Worm (Caenorhabditis elegans): Measurements from ENCODE around the gene nhr-227.
"Not testable (repeated sequence)": the region's sequence is repeated elsewhere in the genome, so short reads cannot be mapped to it uniquely, and the experiment has no call there.

DNA sequence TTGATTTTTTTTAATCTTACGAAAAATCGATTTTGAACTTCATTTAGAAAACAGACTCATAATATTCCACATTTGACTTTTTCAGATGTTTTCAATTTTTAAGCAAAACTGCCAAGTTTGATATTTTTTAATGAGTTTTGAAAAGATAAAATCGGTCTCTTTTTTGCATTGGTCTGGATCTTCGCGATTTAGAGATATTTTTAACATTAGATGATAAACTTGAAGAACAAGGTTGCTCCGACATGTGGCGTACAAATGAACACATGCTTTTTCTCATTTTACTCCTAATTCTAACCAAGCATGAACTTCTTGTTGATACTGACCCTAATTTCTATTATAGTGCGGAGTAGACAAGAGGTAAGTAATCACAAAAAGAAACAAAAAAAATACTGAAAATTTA lies 46.4 kb downstream of the nhr-227 start, which contains the start of gene irld-32:
- TF ChIP-seq elt-3, nhr-76, ztf-11, zip-8 (tag; optimal IDR thresholded peaks at IDR 0.05): not testable (repeated sequence)
